Worm (Caenorhabditis elegans) whole organism, L2 larva: ENCODE measurements around the gene fbxb-108.
A peak's percentile ranks its signal among the peaks of the same experiment; 100 is the strongest.

Experiments used
- alr-1 ChIP-seq: fragments of 150-350 bp; optimal IDR thresholded peaks from 2 replicates; lab custom pipeline; 2014; ENCODE audit warnings: missing biosample characterization, missing genetic modification characterization
- ama-1 ChIP-seq: fragments of 150-350 bp; optimal IDR thresholded peaks from 2 replicates; lab custom pipeline; 2018; ENCODE audit warnings: inconsistent platforms
- elt-3 ChIP-seq: sonication (generic microtip); optimal IDR thresholded peaks from 2 replicates; lab custom pipeline; 2017; ENCODE audit warnings: missing biosample characterization, missing genetic modification characterization
- lsy-2 ChIP-seq, 2 experiments: fragments of 150-350 bp in 1 of 2; sonication (generic microtip) in 1 of 2; optimal IDR thresholded peaks; 2 replicates each; lab custom pipeline; 2014 to 2017; ENCODE audit warnings: missing biosample characterization in 2 of 2, missing genetic modification characterization in 2 of 2
- mbf-1 ChIP-seq: sonication (generic microtip); optimal IDR thresholded peaks from 2 replicates; lab custom pipeline; 2017; ENCODE audit warnings: missing biosample characterization, missing genetic modification characterization
- nhr-129 ChIP-seq: fragments of 150-350 bp; optimal IDR thresholded peaks from 2 replicates; lab custom pipeline; 2014; ENCODE audit warnings: missing biosample characterization, missing genetic modification characterization
- nhr-237 ChIP-seq: fragments of 150-350 bp; optimal IDR thresholded peaks from 2 replicates; lab custom pipeline; 2014; ENCODE audit warnings: missing biosample characterization, missing genetic modification characterization
- snpc-4 ChIP-seq: fragments of 150-350 bp; optimal IDR thresholded peaks from 2 replicates; lab custom pipeline; 2014; ENCODE audit warnings: missing biosample characterization, missing genetic modification characterization
- ztf-4 ChIP-seq: fragments of 150-350 bp; optimal IDR thresholded peaks from 2 replicates; lab custom pipeline; 2014; ENCODE audit warnings: missing biosample characterization, missing genetic modification characterization

- TF ChIP-seq nhr-237 (tag; lab: Kevin White, UChicago) (no peak), ama-1 (lab: Kevin White, UChicago) (no peak), ztf-4 (tag; lab: Kevin White, UChicago) (no peak), alr-1 (tag; lab: Kevin White, UChicago) (no peak), elt-3 (no peak), snpc-4 (tag; lab: Kevin White, UChicago) (no peak), nhr-129 (tag; lab: Kevin White, UChicago) (peak; percentile 41), mbf-1 (no peak), lsy-2 (tag; optimal IDR thresholded peaks at IDR 0.05; lab: Kevin White, UChicago) (peak; percentile 24 to 60)
Observed at ce11 chrII:2787031-2787512, 22.3 kb downstream of the fbxb-108 start, which contains the start of the genes F08D12.12 and srpa-72.
